Worm (Caenorhabditis elegans): ENCODE results near the gene nhr-130.

ce11 chrV:494284-494683, 11.1 kb upstream of the nhr-130 start, which contains the start of gene nhr-131:
- no peak for TF ChIP-seq hlh-15 (tag; optimal IDR thresholded peaks at IDR 0.05)
- TF ChIP-seq ceh-48 (tag; optimal IDR thresholded peaks at IDR 0.05): no peak
- TF ChIP-seq pat-9 (tag; optimal IDR thresholded peaks at IDR 0.05): no peak
- no peak for TF ChIP-seq unc-55 (GFP tag; optimal IDR thresholded peaks at IDR 0.05)
- no peak for TF ChIP-seq eyg-1 (tag; optimal IDR thresholded peaks at IDR 0.05)
- no peak for TF ChIP-seq ets-4 (tag; optimal IDR thresholded peaks at IDR 0.05)
- TF ChIP-seq tbx-7 (tag; optimal IDR thresholded peaks at IDR 0.05): no peak
- no peak for TF ChIP-seq ceh-24 (tag; optimal IDR thresholded peaks at IDR 0.05)
- TF ChIP-seq unc-42 (tag; optimal IDR thresholded peaks at IDR 0.05): no peak
- no peak for TF ChIP-seq ceh-31 (tag; optimal IDR thresholded peaks at IDR 0.05)
- no peak for TF ChIP-seq ceh-30 (tag; optimal IDR thresholded peaks at IDR 0.05)
- no peak for TF ChIP-seq pqm-1 (tag; optimal IDR thresholded peaks at IDR 0.05)

All from whole organism, late embryonic.